Worm (Caenorhabditis elegans) whole organism, young adult: ENCODE results near the gene txt-13.

Experiments
- ccch-3 ChIP-seq: fragments of 200-800 bp; sonication (Bioruptor generic); optimal IDR thresholded peaks from 2 replicates; lab custom pipeline; 2018; ENCODE audit warnings: mild to moderate bottlenecking, missing genetic modification characterization, missing compliant biosample characterization
- him-1 ChIP-seq: sonication (generic microtip); optimal IDR thresholded peaks from 2 replicates; lab custom pipeline; 2016; ENCODE audit warnings: missing genotype, missing genetic modification reagents, missing genetic modification characterization, missing compliant biosample characterization
- zim-3 ChIP-seq: sonication (generic microtip); optimal IDR thresholded peaks from 2 replicates; lab custom pipeline; 2017; ENCODE audit warnings: mild to moderate bottlenecking, missing genetic modification characterization, moderate library complexity, missing compliant biosample characterization

DNA sequence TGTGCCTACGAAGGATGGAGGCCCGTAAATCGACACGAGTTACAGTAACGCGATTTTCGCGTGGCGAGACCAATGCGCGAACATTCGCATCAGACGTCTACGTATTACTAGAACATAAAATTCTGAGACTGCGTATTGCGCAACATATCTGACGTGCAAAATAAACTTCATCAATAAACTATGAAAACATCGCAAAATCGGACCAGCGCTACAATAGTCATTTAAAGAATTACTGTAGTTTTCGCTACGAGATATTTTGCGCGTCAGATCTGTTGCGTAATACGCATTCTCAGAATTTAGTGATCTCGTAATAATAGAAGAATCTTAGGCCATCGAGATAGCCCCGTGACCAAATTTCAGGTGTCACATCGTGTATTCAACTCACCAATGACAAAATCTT, 23.9 kb downstream of the txt-13 start:
- TF ChIP-seq him-1 (tag; lab: Kevin White, UChicago) (no peak), zim-3 (tag; lab: Kevin White, UChicago) (no peak), ccch-3 (no peak)
